Worm (Caenorhabditis elegans) whole organism, L4 larva: ENCODE results near the gene ugt-17.

Source experiments
- F10B5.3 ChIP-seq: sonication (generic microtip); optimal IDR thresholded peaks from 2 replicates; lab custom pipeline; 2016; ENCODE audit warnings: mild to moderate bottlenecking, missing genetic modification characterization, missing compliant biosample characterization
- ama-1 ChIP-seq: fragments of 150-350 bp; optimal IDR thresholded peaks from 2 replicates; lab custom pipeline; 2014; ENCODE audit warnings: inconsistent platforms, mixed read lengths
- mdl-1 ChIP-seq, 2 experiments: fragments of 150-350 bp in 1 of 2; sonication (generic microtip) in 1 of 2; optimal IDR thresholded peaks; 2 replicates each; lab custom pipeline; 2014 to 2017; ENCODE audit warnings: missing biosample characterization in 2 of 2, missing genetic modification characterization in 2 of 2
- nhr-10 ChIP-seq: fragments of 150-350 bp; optimal IDR thresholded peaks from 2 replicates; lab custom pipeline; 2014; ENCODE audit warnings: missing biosample characterization, missing genetic modification characterization
- nhr-11 ChIP-seq: fragments of 150-350 bp; optimal IDR thresholded peaks from 2 replicates; lab custom pipeline; 2014; ENCODE audit warnings: missing biosample characterization, missing genetic modification characterization
- unc-62 ChIP-seq, 3 experiments: fragments of 150-350 bp in 1 of 3; sonication (generic microtip); optimal IDR thresholded peaks in 2 of 3; peaks in 1 of 3; 1 replicate in 1 of 3; 2 replicates in 2 of 3; lab custom pipeline; 2014 to 2017; ENCODE audit warnings: missing biosample characterization in 3 of 3, missing genetic modification characterization in 3 of 3, missing genetic modification reagents in 3 of 3, missing genotype in 1 of 3

DNA sequence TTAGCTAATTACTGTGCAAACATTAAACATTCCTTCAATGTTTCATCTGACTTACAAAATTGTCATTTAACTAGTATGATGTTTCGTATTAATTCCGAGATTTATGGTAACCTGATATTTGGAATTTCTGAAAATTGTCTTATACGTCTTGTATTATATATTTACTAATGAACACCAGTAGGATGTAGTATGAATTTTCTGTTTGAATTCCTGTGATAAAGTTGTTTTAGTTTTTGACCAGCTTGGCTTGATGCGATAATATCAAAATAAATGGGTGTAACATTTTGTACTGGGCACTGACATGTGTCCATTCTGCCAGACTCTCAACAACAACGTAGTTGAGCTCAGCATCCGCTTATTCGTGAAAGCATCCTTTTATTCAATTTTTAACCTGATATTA is 19.9 kb downstream of the ugt-17 start, which contains the start of gene R04B5.6:
- TF ChIP-seq mdl-1 (tag; optimal IDR thresholded peaks at IDR 0.05; lab: Kevin White, UChicago) (no peak), unc-62 (GFP tag; optimal IDR thresholded peaks at IDR 0.05 in 1 of 2; lab: Kevin White, UChicago) (no peak), unc-62 (tag; optimal IDR thresholded peaks at IDR 0.05; lab: Kevin White, UChicago) (no peak), nhr-11 (tag; lab: Kevin White, UChicago) (no peak), F10B5.3 (tag; lab: Kevin White, UChicago) (no peak), ama-1 (lab: Kevin White, UChicago) (no peak), nhr-10 (tag; lab: Kevin White, UChicago) (no peak)
